Worm (Caenorhabditis elegans) whole organism, early embryonic: ENCODE data around the gene F28H7.3.

Experiments used
- B0310.2 ChIP-seq: sonication (generic microtip); optimal IDR thresholded peaks from 2 replicates; lab custom pipeline; 2016; ENCODE audit warnings: mild to moderate bottlenecking, missing genetic modification characterization, missing compliant biosample characterization
- F13C5.2 ChIP-seq: sonication (generic microtip); optimal IDR thresholded peaks from 2 replicates; lab custom pipeline; 2017; ENCODE audit warnings: mild to moderate bottlenecking, missing genetic modification characterization, inconsistent platforms, missing compliant biosample characterization
- aly-1 ChIP-seq: sonication (generic microtip); optimal IDR thresholded peaks from 2 replicates; lab custom pipeline; 2016; ENCODE audit warnings: missing genetic modification characterization, missing compliant biosample characterization
- ama-1 ChIP-seq: fragments of 150-350 bp; optimal IDR thresholded peaks from 2 replicates; lab custom pipeline; 2014
- ceh-13 ChIP-seq: fragments of 200-800 bp; sonication (Bioruptor generic); optimal IDR thresholded peaks from 2 replicates; lab custom pipeline; 2018; ENCODE audit warnings: mild to moderate bottlenecking, missing genetic modification characterization, missing compliant biosample characterization
- ceh-36 ChIP-seq: sonication (generic microtip); optimal IDR thresholded peaks from 2 replicates; lab custom pipeline; 2016; ENCODE audit warnings: missing genetic modification characterization, inconsistent platforms, missing compliant biosample characterization
- flt-1 ChIP-seq: fragments of 200-800 bp; sonication (Bioruptor generic); IDR thresholded peaks from 2 replicates; pipeline ENCODE4 v1.3.6; 2022; ENCODE audit warnings: missing genetic modification characterization, missing compliant biosample characterization
- hmbx-1 ChIP-seq: sonication (generic microtip); optimal IDR thresholded peaks from 2 replicates; lab custom pipeline; 2016; ENCODE audit warnings: mild to moderate bottlenecking, missing genetic modification characterization, missing compliant biosample characterization
- hmg-4 ChIP-seq: fragments of 200-800 bp; sonication (Bioruptor generic); optimal IDR thresholded peaks from 2 replicates; lab custom pipeline; 2018; ENCODE audit warnings: mild to moderate bottlenecking, missing genetic modification characterization, missing compliant biosample characterization
- hnd-1 ChIP-seq: sonication (generic microtip); optimal IDR thresholded peaks from 2 replicates; lab custom pipeline; 2016; ENCODE audit warnings: missing genetic modification characterization, missing compliant biosample characterization
- scrt-1 ChIP-seq: fragments of 200-800 bp; sonication (Bioruptor generic); IDR thresholded peaks from 2 replicates; pipeline ENCODE4 v1.3.6; 2022; ENCODE audit warnings: missing genetic modification characterization, missing compliant biosample characterization
- sea-1 ChIP-seq: fragments of 200-800 bp; sonication (Bioruptor generic); conservative IDR thresholded peaks from 2 replicates; pipeline ENCODE4 v1.3.6; 2022; ENCODE audit warnings: missing genetic modification characterization, missing compliant biosample characterization
- tbx-11 ChIP-seq: fragments of 200-800 bp; sonication (Bioruptor generic); IDR thresholded peaks from 2 replicates; pipeline ENCODE4 v1.3.6; 2022; ENCODE audit warnings: missing genetic modification characterization, missing compliant biosample characterization
- tra-4 ChIP-seq: sonication (generic microtip); optimal IDR thresholded peaks from 2 replicates; lab custom pipeline; 2017; ENCODE audit warnings: missing genetic modification characterization, missing compliant biosample characterization

DNA sequence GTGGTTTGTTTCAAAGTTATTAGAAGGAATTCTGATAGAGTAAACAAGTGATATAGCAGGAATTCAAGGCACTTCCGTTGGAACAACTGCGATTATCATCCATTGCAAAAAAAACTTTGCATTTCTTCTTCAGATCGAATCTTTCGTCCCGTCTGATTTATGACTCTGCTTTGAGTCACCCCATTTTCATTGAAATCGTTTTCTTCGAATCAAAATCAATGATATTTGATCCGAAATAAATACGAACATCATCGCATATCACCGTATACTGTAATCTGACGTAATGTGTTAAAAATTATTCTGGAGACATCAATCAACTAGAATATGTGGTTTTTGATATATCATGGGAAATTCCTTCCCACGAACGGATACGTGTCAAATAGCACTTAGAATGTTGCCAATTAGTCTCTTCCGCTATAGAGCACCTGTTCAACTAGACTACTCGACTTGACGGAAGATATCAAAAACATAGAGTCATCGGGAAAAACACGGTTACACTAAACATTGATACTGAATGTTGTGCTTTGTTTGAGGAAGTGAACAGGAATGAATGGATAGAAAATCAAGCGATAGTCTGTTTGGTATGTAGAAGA, 19.7 kb downstream of the F28H7.3 start:
- TF ChIP-seq ama-1 (lab: Kevin White, UChicago) (no peak), flt-1 (GFP tag; lab: Robert Waterston, UW) (no peak), B0310.2 (no peak), hmbx-1 (no peak), tbx-11 (GFP tag; lab: Robert Waterston, UW) (no peak), scrt-1 (no peak), hmg-4 (GFP tag; lab: Kevin White, UChicago) (no peak), F13C5.2 (tag; lab: Kevin White, UChicago) (no peak), tra-4 (tag; lab: Kevin White, UChicago) (no peak), ceh-36 (tag; lab: Kevin White, UChicago) (no peak), ceh-13 (GFP tag; lab: Kevin White, UChicago) (no peak), hnd-1 (tag; lab: Kevin White, UChicago) (no peak), aly-1 (tag; lab: Kevin White, UChicago) (no peak), sea-1 (GFP tag; lab: Robert Waterston, UW) (no peak)
